Worm (Caenorhabditis elegans) whole organism, L1 larva: ENCODE results near the gene clp-6.

ENCODE experiments used
- ama-1 ChIP-seq: fragments of 150-350 bp; optimal IDR thresholded peaks from 2 replicates; lab custom pipeline; 2014
- efl-3 ChIP-seq: fragments of 200-800 bp; sonication (Bioruptor generic); optimal IDR thresholded peaks from 2 replicates; lab custom pipeline; 2018; ENCODE audit warnings: mild to moderate bottlenecking, missing genetic modification characterization, missing compliant biosample characterization
- fkh-10 ChIP-seq: sonication (generic microtip); optimal IDR thresholded peaks from 2 replicates; lab custom pipeline; 2017; ENCODE audit warnings: missing biosample characterization, missing genetic modification reagents, missing genetic modification characterization

ce11 chrIV:1434554-1435089 lies at the start of gene clp-6:
- TF ChIP-seq ama-1 (lab: Kevin White, UChicago), result no peak
- no peak for TF ChIP-seq fkh-10 (GFP tag; lab: Kevin White, UChicago)
- no peak for TF ChIP-seq efl-3 (GFP tag; lab: Kevin White, UChicago)
